Fruit fly (Drosophila melanogaster): Measurements from ENCODE around the gene CG5342.

Gene CG5342

dm6 chr3R:11623025-11623424, 44.4 kb downstream of the CG5342 start, which contains the start of gene CG14711:
TSS of gene CG14711 (plus strand) at chr3R:11623339.
- TF ChIP-seq usp (GFP tag; optimal IDR thresholded peaks at IDR 0.05) (no peak), woc (GFP tag; optimal IDR thresholded peaks at IDR 0.05) (no peak), foxo (GFP tag; optimal IDR thresholded peaks at IDR 0.05) (peak in 1 of 2 experiments; percentile 89), Sp1 (GFP tag; optimal IDR thresholded peaks at IDR 0.05) (peak; percentile 83), dsf (GFP tag; optimal IDR thresholded peaks at IDR 0.05; ENCODE audit: borderline replicate concordance) (peak; percentile 64), CG9705 (GFP tag; optimal IDR thresholded peaks at IDR 0.05) (peak; percentile 78), lola (GFP tag; optimal IDR thresholded peaks at IDR 0.05) (no peak), ey (GFP tag; optimal IDR thresholded peaks at IDR 0.05) (peak; percentile 73), rgr (GFP tag; optimal IDR thresholded peaks at IDR 0.05) (no peak), Hr83 (GFP tag; optimal IDR thresholded peaks at IDR 0.05; ENCODE audit: poor library complexity, severe bottlenecking) (peak; percentile 63), sv (GFP tag; optimal IDR thresholded peaks at IDR 0.05) (peak; percentile 80), dmrt93B (GFP tag; optimal IDR thresholded peaks at IDR 0.05) (no peak), fru (GFP tag; optimal IDR thresholded peaks at IDR 0.05) (no peak), brk (GFP tag; optimal IDR thresholded peaks at IDR 0.05) (no peak), sage (GFP tag; optimal IDR thresholded peaks at IDR 0.05) (no peak), GATAd (GFP tag; optimal IDR thresholded peaks at IDR 0.05) (no peak), N (GFP tag; optimal IDR thresholded peaks at IDR 0.05) (no peak), pan (optimal IDR thresholded peaks at IDR 0.05) (no peak), HLH106 (tag; optimal IDR thresholded peaks at IDR 0.05) (peak; percentile 84), Abd-B (GFP tag; optimal IDR thresholded peaks at IDR 0.05) (no peak), tai (GFP tag; optimal IDR thresholded peaks at IDR 0.05) (no peak), Dfd (GFP tag; optimal IDR thresholded peaks at IDR 0.05) (no peak), Hnf4 (GFP tag; optimal IDR thresholded peaks at IDR 0.05) (no peak), psq (GFP tag; optimal IDR thresholded peaks at IDR 0.05) (peak; percentile 76), Rel (GFP tag; optimal IDR thresholded peaks at IDR 0.05) (no peak), Rel (tag; optimal IDR thresholded peaks at IDR 0.05) (peak; percentile 93), OdsH (GFP tag; optimal IDR thresholded peaks at IDR 0.05) (peak; percentile 76), jim (GFP tag; optimal IDR thresholded peaks at IDR 0.05) (no peak), Mio (GFP tag; optimal IDR thresholded peaks at IDR 0.05) (no peak), Vsx2 (GFP tag; optimal IDR thresholded peaks at IDR 0.05; ENCODE audit: partially characterized antibody) (no peak), Dif (GFP tag; optimal IDR thresholded peaks at IDR 0.05; ENCODE audit: partially characterized antibody) (no peak), CG32264 (GFP tag; optimal IDR thresholded peaks at IDR 0.05) (no peak), h (GFP tag; optimal IDR thresholded peaks at IDR 0.05) (no peak), Hr78 (GFP tag; optimal IDR thresholded peaks at IDR 0.05) (no peak), Jra (GFP tag; optimal IDR thresholded peaks at IDR 0.05) (no peak), Myc (optimal IDR thresholded peaks at IDR 0.05) (no peak), dl (GFP tag; optimal IDR thresholded peaks at IDR 0.05; ENCODE audit: insufficient read depth in 1 of 2, partially characterized antibody in 2 of 2) (no peak), br (GFP tag; optimal IDR thresholded peaks at IDR 0.05) (no peak), CrebA (GFP tag; optimal IDR thresholded peaks at IDR 0.05; ENCODE audit: borderline replicate concordance) (no peak)

- no peak for TF ChIP-seq sage (GFP tag; optimal IDR thresholded peaks at IDR 0.05)
- TF ChIP-seq tai (GFP tag; optimal IDR thresholded peaks at IDR 0.05) = no peak
- TF ChIP-seq jim (GFP tag; optimal IDR thresholded peaks at IDR 0.05) = no peak
These were observed 46.9 kb downstream of the CG5342 start, which contains the start of gene Zaf1 for dm6 chr3R:11625544-11625943. TSS of gene Zaf1 (minus strand) at chr3R:11625644.

- no peak for TF ChIP-seq psq (GFP tag; optimal IDR thresholded peaks at IDR 0.05)
- no peak for TF ChIP-seq Hr83 (GFP tag; optimal IDR thresholded peaks at IDR 0.05; ENCODE audit: poor library complexity, severe bottlenecking)
- TF ChIP-seq usp (GFP tag; optimal IDR thresholded peaks at IDR 0.05) = no peak
- no peak for TF ChIP-seq ey (GFP tag; optimal IDR thresholded peaks at IDR 0.05)
These were observed 47.9 kb downstream of the CG5342 start, which contains the start of the genes CG6813 and CG18764 for dm6 chr3R:11626571-11626970. TSS of gene CG6813 (minus strand) at chr3R:11626638. TSS of gene CG18764 (plus strand) at chr3R:11626889.
